Fruit fly (Drosophila melanogaster) whole organism, embryonic: ENCODE data around the gene CG17786.

Source experiments
- Asciz ChIP-seq: fragments of 200-800 bp; sonication (Bioruptor generic); optimal IDR thresholded peaks from 2 replicates; lab custom pipeline; 2017; ENCODE audit warnings: missing biosample characterization, mild to moderate bottlenecking, missing genetic modification characterization, missing genetic modification reagents
- B-H2 ChIP-seq: fragments of 200-800 bp; sonication (Bioruptor generic); optimal IDR thresholded peaks from 2 replicates; lab custom pipeline; 2018; ENCODE audit warnings: missing biosample characterization, mild to moderate bottlenecking, missing genetic modification characterization
- Bgb ChIP-seq: fragments of 200-800 bp; sonication (Bioruptor generic); IDR thresholded peaks from 2 replicates; pipeline ENCODE4 v1.3.6; 2022; ENCODE audit warnings: missing biosample characterization, missing genetic modification characterization; ENCODE audit not compliant: partially characterized antibody
- Blimp-1 ChIP-seq: fragments of 200-800 bp; sonication (Bioruptor generic); optimal IDR thresholded peaks from 3 replicates; lab custom pipeline; 2018; ENCODE audit warnings: missing biosample characterization, missing genetic modification characterization, mild to moderate bottlenecking, moderate library complexity, missing genetic modification reagents
- CG10543 ChIP-seq: fragments of 200-800 bp; sonication (Bioruptor generic); optimal IDR thresholded peaks from 3 replicates; lab custom pipeline; 2017; ENCODE audit warnings: missing biosample characterization, mild to moderate bottlenecking, missing genetic modification characterization, moderate library complexity
- CG11695 ChIP-seq: fragments of 200-800 bp; sonication (Bioruptor generic); IDR thresholded peaks from 3 replicates; pipeline ENCODE4 v1.3.6; 2022; ENCODE audit warnings: missing biosample characterization, missing genetic modification characterization
- CG12071 ChIP-seq: fragments of 200-800 bp; sonication (Bioruptor generic); optimal IDR thresholded peaks from 3 replicates; lab custom pipeline; 2018; ENCODE audit warnings: missing biosample characterization, mild to moderate bottlenecking, missing genetic modification characterization
- CG15011 ChIP-seq: fragments of 200-800 bp; sonication (Bioruptor generic); optimal IDR thresholded peaks from 3 replicates; lab custom pipeline; 2018; ENCODE audit warnings: missing biosample characterization, mild to moderate bottlenecking, missing genetic modification characterization
- CG1529 ChIP-seq: fragments of 200-800 bp; sonication (Bioruptor generic); optimal IDR thresholded peaks from 3 replicates; lab custom pipeline; 2018; ENCODE audit warnings: missing biosample characterization, missing genetic modification characterization
- CG15696 ChIP-seq: fragments of 200-800 bp; sonication (Bioruptor generic); optimal IDR thresholded peaks from 2 replicates; lab custom pipeline; 2019; ENCODE audit warnings: missing biosample characterization, mild to moderate bottlenecking, missing genetic modification characterization, moderate library complexity
- CG17385 ChIP-seq: fragments of 200-800 bp; sonication (Bioruptor generic); optimal IDR thresholded peaks from 3 replicates; lab custom pipeline; 2018; ENCODE audit warnings: missing biosample characterization, mild to moderate bottlenecking, missing genetic modification characterization
- CG2120 ChIP-seq: fragments of 200-800 bp; sonication (Bioruptor generic); optimal IDR thresholded peaks from 3 replicates; lab custom pipeline; 2016; ENCODE audit warnings: missing biosample characterization, missing genetic modification characterization
- CG2199 ChIP-seq: fragments of 200-800 bp; sonication (Bioruptor generic); IDR thresholded peaks from 3 replicates; pipeline ENCODE4 v1.3.6; 2022; ENCODE audit warnings: missing biosample characterization, missing genetic modification characterization
- CG2875 ChIP-seq: fragments of 200-800 bp; sonication (Bioruptor generic); optimal IDR thresholded peaks from 2 replicates; lab custom pipeline; 2017; ENCODE audit warnings: missing biosample characterization, mild to moderate bottlenecking, missing genetic modification characterization, missing genetic modification reagents
- CG30020 ChIP-seq: fragments of 200-800 bp; optimal IDR thresholded peaks from 2 replicates; lab custom pipeline; 2019; ENCODE audit warnings: missing biosample characterization, mild to moderate bottlenecking, missing genetic modification characterization, moderate library complexity
- CG30403 ChIP-seq: fragments of 200-800 bp; sonication (Bioruptor generic); optimal IDR thresholded peaks from 3 replicates; lab custom pipeline; 2016; ENCODE audit warnings: missing biosample characterization, missing genetic modification characterization
- CG34376 ChIP-seq: fragments of 200-800 bp; sonication (Bioruptor generic); optimal IDR thresholded peaks from 2 replicates; lab custom pipeline; 2018; ENCODE audit warnings: missing biosample characterization, mild to moderate bottlenecking, missing genetic modification characterization
- CG3995 ChIP-seq: fragments of 200-800 bp; sonication (Bioruptor generic); optimal IDR thresholded peaks from 3 replicates; lab custom pipeline; 2016; ENCODE audit warnings: missing biosample characterization, missing genetic modification characterization
- CG6791 ChIP-seq: fragments of 200-800 bp; sonication (Bioruptor generic); IDR thresholded peaks from 3 replicates; pipeline ENCODE4 v1.3.6; 2022; ENCODE audit warnings: missing biosample characterization, missing genetic modification characterization; ENCODE audit not compliant: partially characterized antibody
- CG8089 ChIP-seq: fragments of 200-800 bp; sonication (Bioruptor generic); optimal IDR thresholded peaks from 3 replicates; lab custom pipeline; 2016; ENCODE audit warnings: missing biosample characterization, missing genetic modification characterization
- CoRest ChIP-seq: fragments of 200-800 bp; sonication (Bioruptor generic); optimal IDR thresholded peaks from 3 replicates; lab custom pipeline; 2018; ENCODE audit warnings: missing biosample characterization, mild to moderate bottlenecking, missing genetic modification characterization, moderate library complexity
- D ChIP-seq, 2 experiments: fragments of 200-800 bp in 1 of 2; fragments of >200 bp in 1 of 2; sonication (Bioruptor generic) in 1 of 2; optimal IDR thresholded peaks; 2 replicates in 1 of 2; 3 replicates in 1 of 2; lab custom pipeline; 2017; ENCODE audit warnings: mild to moderate bottlenecking in 1 of 2, missing biosample characterization in 1 of 2, missing genetic modification characterization in 1 of 2, missing genetic modification reagents in 1 of 2
- D19B ChIP-seq: fragments of 200-800 bp; sonication (Bioruptor generic); optimal IDR thresholded peaks from 2 replicates; lab custom pipeline; 2017; ENCODE audit warnings: missing biosample characterization, mild to moderate bottlenecking, missing genetic modification characterization
- E2f2 ChIP-seq: fragments of 200-800 bp; sonication (Bioruptor generic); IDR thresholded peaks from 2 replicates; pipeline ENCODE4 v1.3.6; 2022; ENCODE audit warnings: missing biosample characterization, missing genetic modification characterization
- Gsc ChIP-seq: fragments of 200-800 bp; sonication (Bioruptor generic); IDR thresholded peaks from 2 replicates; pipeline ENCODE4 v1.3.6; 2022; ENCODE audit warnings: missing biosample characterization, missing genetic modification characterization
- Hsf ChIP-seq: fragments of 200-800 bp; sonication (Bioruptor generic); optimal IDR thresholded peaks from 3 replicates; lab custom pipeline; 2016; ENCODE audit warnings: missing biosample characterization, missing genetic modification characterization
- MTF-1 ChIP-seq: fragments of 200-800 bp; sonication (Bioruptor generic); optimal IDR thresholded peaks from 2 replicates; lab custom pipeline; 2018; ENCODE audit warnings: missing biosample characterization, mild to moderate bottlenecking, missing genetic modification characterization, borderline replicate concordance
- NFAT ChIP-seq: fragments of 200-800 bp; sonication (Bioruptor generic); IDR thresholded peaks from 2 replicates; pipeline ENCODE4 v1.3.6; 2022; ENCODE audit warnings: missing biosample characterization, missing genetic modification characterization
- TFAM ChIP-seq: fragments of 200-800 bp; sonication (Bioruptor generic); optimal IDR thresholded peaks from 2 replicates; lab custom pipeline; 2017; ENCODE audit warnings: missing biosample characterization, missing genetic modification characterization, inconsistent platforms
- ac ChIP-seq: fragments of 200-800 bp; sonication (Bioruptor generic); optimal IDR thresholded peaks from 3 replicates; lab custom pipeline; 2017; ENCODE audit warnings: missing biosample characterization, mild to moderate bottlenecking, missing genetic modification characterization
- bbx ChIP-seq: fragments of 200-800 bp; sonication (Bioruptor generic); IDR thresholded peaks from 2 replicates; pipeline ENCODE4 v1.3.6; 2022; ENCODE audit warnings: missing biosample characterization, missing genetic modification characterization; ENCODE audit not compliant: partially characterized antibody
- dimm ChIP-seq: fragments of 200-800 bp; sonication (Bioruptor generic); IDR thresholded peaks from 2 replicates; pipeline ENCODE4 v1.3.6; 2022; ENCODE audit warnings: missing biosample characterization, missing genetic modification characterization
- ftz-f1 ChIP-seq: fragments of 200-800 bp; sonication (Bioruptor generic); optimal IDR thresholded peaks from 2 replicates; lab custom pipeline; 2016; ENCODE audit warnings: missing biosample characterization, missing genetic modification characterization
- gfzf ChIP-seq: fragments of 200-800 bp; sonication (Bioruptor generic); optimal IDR thresholded peaks from 2 replicates; lab custom pipeline; 2016; ENCODE audit warnings: missing biosample characterization, mild to moderate bottlenecking, missing genetic modification characterization, moderate library complexity
- ham ChIP-seq: fragments of 200-800 bp; sonication (Bioruptor generic); IDR thresholded peaks from 2 replicates; pipeline ENCODE4 v1.3.6; 2022; ENCODE audit warnings: missing biosample characterization, missing genetic modification characterization
- hth ChIP-seq: fragments of >200 bp; optimal IDR thresholded peaks from 2 replicates; lab custom pipeline; 2017; ENCODE audit warnings: inconsistent platforms
- ken ChIP-seq: fragments of 200-800 bp; sonication (Bioruptor generic); IDR thresholded peaks from 3 replicates; pipeline ENCODE4 v1.3.6; 2022; ENCODE audit warnings: missing biosample characterization, missing genetic modification characterization
- nom ChIP-seq: fragments of 200-800 bp; sonication (Bioruptor generic); optimal IDR thresholded peaks from 2 replicates; lab custom pipeline; 2017; ENCODE audit warnings: missing biosample characterization, missing genetic modification characterization, mild to moderate bottlenecking, moderate library complexity, missing genetic modification reagents
- p53 ChIP-seq: fragments of 200-800 bp; sonication (Bioruptor generic); optimal IDR thresholded peaks from 2 replicates; lab custom pipeline; 2016; ENCODE audit warnings: missing biosample characterization, missing genetic modification characterization
- psq ChIP-seq: fragments of 200-800 bp; sonication (Bioruptor generic); optimal IDR thresholded peaks from 2 replicates; lab custom pipeline; 2017; ENCODE audit warnings: missing biosample characterization, missing genetic modification characterization
- pzg ChIP-seq: fragments of 200-800 bp; sonication (Bioruptor generic); optimal IDR thresholded peaks from 3 replicates; lab custom pipeline; 2018; ENCODE audit warnings: missing biosample characterization, mild to moderate bottlenecking, missing genetic modification characterization, moderate library complexity
- ro ChIP-seq: fragments of 200-800 bp; sonication (Bioruptor generic); IDR thresholded peaks from 2 replicates; pipeline ENCODE4 v1.3.6; 2022; ENCODE audit warnings: missing biosample characterization, missing genetic modification characterization
- tin ChIP-seq: fragments of 200-800 bp; sonication (Bioruptor generic); optimal IDR thresholded peaks from 3 replicates; lab custom pipeline; 2016; ENCODE audit warnings: missing biosample characterization, missing genetic modification characterization
- toy ChIP-seq: fragments of 200-800 bp; sonication (Bioruptor generic); IDR thresholded peaks from 2 replicates; pipeline ENCODE4 v1.3.6; 2022; ENCODE audit warnings: missing biosample characterization, missing genetic modification characterization
- tx ChIP-seq: fragments of 200-800 bp; sonication (Bioruptor generic); optimal IDR thresholded peaks from 2 replicates; lab custom pipeline; 2016; ENCODE audit warnings: missing biosample characterization, missing genetic modification characterization
- vfl ChIP-seq: fragments of 200-800 bp; sonication (Bioruptor generic); optimal IDR thresholded peaks from 2 replicates; lab custom pipeline; 2016; ENCODE audit warnings: missing biosample characterization, missing genetic modification characterization
- zen ChIP-seq: fragments of 200-800 bp; sonication (Bioruptor generic); optimal IDR thresholded peaks from 3 replicates; lab custom pipeline; 2018; ENCODE audit warnings: missing biosample characterization, mild to moderate bottlenecking, missing genetic modification characterization, moderate library complexity

CG17786 gene

DNA sequence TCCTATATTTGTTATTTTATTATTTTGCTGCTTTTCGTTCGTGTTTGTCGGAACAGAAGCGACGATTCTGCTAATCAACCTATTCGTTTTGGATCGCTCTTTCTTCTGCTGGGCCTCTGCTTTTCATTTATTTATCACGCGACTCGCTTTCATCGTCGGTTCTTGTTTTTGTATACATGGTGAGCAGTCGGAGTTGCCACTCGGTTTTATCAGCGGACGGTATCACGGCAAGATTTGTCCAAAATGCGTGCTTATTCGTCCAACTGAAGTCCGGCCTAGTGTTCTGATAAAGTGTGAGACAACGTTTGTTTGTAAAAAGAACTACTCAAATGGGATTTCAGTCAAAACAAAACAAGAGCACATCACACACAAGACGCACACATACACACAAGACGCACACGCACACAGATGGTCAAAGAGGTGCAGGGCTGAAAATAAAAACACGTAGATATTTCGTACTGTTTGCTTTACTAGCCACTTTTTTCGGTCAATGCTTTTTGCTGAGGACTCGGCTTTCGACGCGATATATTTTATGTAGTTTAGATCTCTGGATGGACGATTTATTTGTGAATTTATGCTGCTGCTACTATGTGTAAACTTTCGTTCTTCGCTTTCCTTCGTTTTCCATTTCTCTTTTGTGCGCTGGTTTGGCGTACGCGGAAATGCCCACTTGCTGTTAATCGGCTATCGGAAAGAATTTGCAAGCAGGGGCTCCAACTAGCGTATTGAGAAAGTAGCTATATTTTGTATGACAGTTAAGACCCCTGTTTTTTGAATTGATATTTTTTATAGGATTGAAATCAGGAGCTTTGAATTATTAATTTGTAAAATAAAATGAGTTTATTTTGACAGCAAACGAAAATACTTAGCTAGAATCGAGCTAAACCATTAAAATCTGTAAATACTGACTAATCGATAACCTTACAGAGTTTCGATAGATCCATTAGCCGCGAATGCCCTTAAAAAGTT lies 3.1 kb upstream of the CG17786 start, which contains the start of gene twin (continued):
- TF ChIP-seq ham (GFP tag; lab: Robert Waterston, UW) (no peak), CG12071 (GFP tag; lab: Kevin White, UChicago) (no peak), CG11695 (GFP tag; lab: Robert Waterston, UW) (0 out of 3 replicates have a peak, but pooled peaks have one; percentile 31), dimm (GFP tag; lab: Robert Waterston, UW) (no peak), ken (peak; percentile 64; the same call in 1 of the 3 replicates), NFAT (GFP tag; lab: Robert Waterston, UW) (peak; percentile 76), vfl (peak; percentile 59), toy (GFP tag; lab: Robert Waterston, UW) (no peak), psq (GFP tag; lab: Kevin White, UChicago) (peak; percentile 99), D19B (GFP tag; lab: Kevin White, UChicago) (no peak), MTF-1 (GFP tag; lab: Kevin White, UChicago) (no peak), Asciz (GFP tag; lab: Kevin White, UChicago) (no peak), gfzf (GFP tag; lab: Kevin White, UChicago) (peak; percentile 33), TFAM (GFP tag; lab: Kevin White, UChicago) (no peak), zen (tag; lab: Kevin White, UChicago) (peak; percentile 65), Blimp-1 (GFP tag; lab: Kevin White, UChicago) (peak; percentile 58), CG8089 (GFP tag; lab: Kevin White, UChicago) (peak; percentile 42), D (optimal IDR thresholded peaks at IDR 0.05; lab: Kevin White, UChicago) (no peak), D (GFP tag; optimal IDR thresholded peaks at IDR 0.05; lab: Kevin White, UChicago) (no peak), CG15011 (no peak), CG3995 (GFP tag; lab: Kevin White, UChicago) (peak; percentile 22), pzg (peak; percentile 68), B-H2 (GFP tag; lab: Kevin White, UChicago) (peak; percentile 67), CG2120 (GFP tag; lab: Kevin White, UChicago) (peak; percentile 86), Hsf (GFP tag; lab: Kevin White, UChicago) (peak; percentile 81), bbx (GFP tag; lab: Robert Waterston, UW) (peak; percentile 58; the same call in 1 of the 2 replicates), ro (GFP tag; lab: Robert Waterston, UW) (no peak), CG34376 (peak; percentile 20), Gsc (GFP tag; lab: Robert Waterston, UW) (no peak), tin (peak; percentile 70), Bgb (GFP tag; lab: Robert Waterston, UW) (peak; percentile 55; the same call in 1 of the 2 replicates), p53 (peak; percentile 31), CG10543 (GFP tag; lab: Kevin White, UChicago) (peak; percentile 13), E2f2 (peak; percentile 83), CG2199 (no peak), CG15696 (peak; percentile 63), tx (GFP tag; lab: Kevin White, UChicago) (peak; percentile 72), CoRest (tag; lab: Kevin White, UChicago) (peak; percentile 72), CG17385 (GFP tag; lab: Kevin White, UChicago) (peak; percentile 18), nom (GFP tag; lab: Kevin White, UChicago) (no peak), CG1529 (GFP tag; lab: Kevin White, UChicago) (no peak), CG30403 (GFP tag; lab: Kevin White, UChicago) (peak; percentile 74), CG2875 (no peak), ftz-f1 (no peak), hth (lab: Kevin White, UChicago) (no peak), CG6791 (peak; percentile 68), ac (GFP tag; lab: Kevin White, UChicago) (no peak), CG30020 (tag; lab: Kevin White, UChicago) (peak; percentile 64)
